Worm (Caenorhabditis elegans) whole organism, dauer: ENCODE results near the gene dlc-2.

Experiments used
- unc-62 ChIP-seq: sonication (generic microtip); optimal IDR thresholded peaks from 2 replicates; lab custom pipeline; 2017; ENCODE audit warnings: missing biosample characterization, missing genetic modification reagents, missing genetic modification characterization

dlc-2 gene

ce11 chrIV:12088898-12089297 lies 22.5 kb downstream of the dlc-2 start:
- no peak for TF ChIP-seq unc-62 (GFP tag; lab: Kevin White, UChicago)

DNA sequence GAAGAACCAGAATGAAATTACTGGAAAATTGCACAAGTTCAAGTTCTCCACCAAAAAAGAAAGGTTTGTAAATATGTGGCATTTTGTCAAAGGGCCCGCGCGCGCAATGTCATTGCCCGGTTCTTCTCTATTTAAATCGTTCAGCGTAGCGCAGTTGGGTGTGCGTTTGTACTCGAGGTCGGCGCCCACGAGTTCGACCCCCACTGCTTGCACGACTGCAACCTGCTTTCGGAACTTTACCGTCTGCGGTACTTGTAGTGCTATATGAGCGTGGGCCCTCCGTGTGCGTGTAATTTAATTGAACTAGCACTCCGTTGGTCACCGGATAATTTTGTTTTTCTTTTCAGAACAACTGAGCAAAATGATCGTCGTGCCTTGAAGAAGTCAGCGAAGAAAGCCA lies 24.9 kb downstream of the dlc-2 start:
- TF ChIP-seq unc-62 (GFP tag; lab: Kevin White, UChicago): no peak

DNA sequence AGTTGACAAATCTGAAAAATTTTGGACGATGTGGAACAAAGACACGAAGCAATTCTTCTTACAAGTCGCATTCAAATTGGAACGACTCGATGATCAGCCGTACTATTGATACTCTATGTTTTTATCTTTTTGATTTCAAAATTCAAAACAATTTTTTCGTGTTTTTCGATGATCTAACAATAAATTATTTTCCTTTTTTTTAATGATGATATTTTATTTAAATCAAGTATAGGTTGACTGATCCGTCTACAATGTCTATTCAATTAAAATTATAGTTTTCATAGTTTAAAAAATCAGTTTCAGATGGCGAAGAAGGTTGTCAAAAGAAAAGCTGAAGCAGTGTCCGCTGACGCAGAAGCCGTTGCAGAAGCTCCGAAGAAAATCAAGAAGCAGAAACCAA lies 26.3 kb downstream of the dlc-2 start, which contains the start of gene rbm-34:
rbm-34 (plus strand) TSS at position 301 of the 400 bp plus-strand sequence.
- TF ChIP-seq unc-62 (GFP tag; lab: Kevin White, UChicago): no peak

ce11 chrIV:12084587-12084986 lies 26.8 kb downstream of the dlc-2 start:
- no peak for TF ChIP-seq unc-62 (GFP tag; lab: Kevin White, UChicago)

DNA sequence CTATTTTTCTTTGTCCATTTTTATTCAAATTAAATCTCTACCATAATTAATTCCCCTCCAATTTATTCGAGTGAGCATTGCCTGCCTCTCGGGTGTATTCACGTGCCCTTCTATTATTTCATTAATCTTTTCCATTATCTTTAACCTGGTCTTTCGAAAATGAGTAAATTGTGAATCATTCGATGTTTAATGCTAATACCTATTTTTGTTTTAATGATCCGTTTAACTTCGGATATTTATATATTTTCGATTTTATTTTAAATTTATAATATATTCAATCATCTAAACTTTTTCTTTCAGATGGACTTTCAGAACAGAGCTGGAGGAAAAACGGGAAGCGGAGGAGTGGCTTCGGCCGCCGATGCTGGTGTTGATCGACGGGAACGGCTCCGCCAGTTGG lies 27.2 kb downstream of the dlc-2 start, which contains the start of gene repo-1:
repo-1 (plus strand) TSS at position 301 of the 400 bp plus-strand sequence.
- TF ChIP-seq unc-62 (GFP tag; lab: Kevin White, UChicago): no peak

DNA sequence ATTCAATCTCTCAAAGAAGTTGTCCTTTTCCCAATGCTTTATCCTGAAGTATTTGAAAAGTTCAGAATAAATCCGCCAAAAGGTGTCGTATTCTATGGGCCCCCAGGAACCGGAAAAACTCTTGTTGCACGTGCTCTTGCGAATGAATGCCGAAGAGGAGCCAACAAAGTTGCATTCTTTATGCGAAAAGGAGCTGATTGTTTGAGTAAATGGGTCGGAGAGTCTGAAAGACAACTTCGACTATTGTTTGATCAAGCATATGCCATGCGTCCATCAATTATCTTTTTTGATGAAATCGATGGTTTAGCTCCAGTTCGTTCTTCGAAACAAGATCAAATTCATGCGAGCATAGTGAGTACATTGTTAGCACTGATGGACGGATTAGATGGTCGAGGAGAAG lies 30.6 kb downstream of the dlc-2 start:
- TF ChIP-seq unc-62 (GFP tag; lab: Kevin White, UChicago): no peak

DNA sequence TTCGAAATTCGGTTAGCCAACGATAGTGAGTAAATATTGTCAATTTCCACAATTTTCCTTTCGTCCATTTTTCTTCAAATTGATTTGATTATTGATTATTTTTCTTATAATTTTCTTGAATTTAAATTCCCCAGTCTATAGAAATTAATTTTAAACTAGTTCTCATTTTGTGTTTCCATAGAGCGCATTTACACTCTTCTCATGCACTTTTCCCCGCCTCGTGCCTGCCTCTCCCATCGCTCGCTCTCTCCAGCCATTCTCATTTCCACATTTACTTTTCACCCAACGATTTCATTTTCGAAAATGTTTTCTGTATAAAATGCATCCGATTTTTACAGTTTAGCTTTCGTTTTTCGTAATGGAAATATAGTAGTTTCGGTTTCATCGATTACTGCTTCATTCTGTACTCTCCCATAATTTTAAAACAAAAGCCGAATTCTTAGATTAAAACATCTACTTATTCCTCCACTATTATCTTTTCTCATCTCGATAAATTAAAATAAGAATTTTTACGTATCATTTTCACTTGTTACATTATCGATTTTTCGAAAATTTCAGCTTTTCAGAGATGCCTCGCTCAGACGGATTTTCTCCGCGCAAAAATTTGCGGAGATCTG lies 32.4 kb downstream of the dlc-2 start, which contains the start of gene lex-1:
lex-1 (plus strand) TSS at position 567 of the 617 bp plus-strand sequence.
- TF ChIP-seq unc-62 (GFP tag; lab: Kevin White, UChicago): no peak

ce11 chrIV:12078112-12078812 lies 33.1 kb downstream of the dlc-2 start, which contains the start of gene tmed-1:
Gene tmed-1 (minus strand): TSS chrIV:12078162.
- TF ChIP-seq unc-62 (GFP tag; lab: Kevin White, UChicago): no peak

ce11 chrIV:12075497-12075896 lies 35.9 kb downstream of the dlc-2 start, which contains the start of gene K08E4.7:
Gene K08E4.7 (plus strand): TSS chrIV:12075797.
- TF ChIP-seq unc-62 (GFP tag; lab: Kevin White, UChicago): no peak

DNA sequence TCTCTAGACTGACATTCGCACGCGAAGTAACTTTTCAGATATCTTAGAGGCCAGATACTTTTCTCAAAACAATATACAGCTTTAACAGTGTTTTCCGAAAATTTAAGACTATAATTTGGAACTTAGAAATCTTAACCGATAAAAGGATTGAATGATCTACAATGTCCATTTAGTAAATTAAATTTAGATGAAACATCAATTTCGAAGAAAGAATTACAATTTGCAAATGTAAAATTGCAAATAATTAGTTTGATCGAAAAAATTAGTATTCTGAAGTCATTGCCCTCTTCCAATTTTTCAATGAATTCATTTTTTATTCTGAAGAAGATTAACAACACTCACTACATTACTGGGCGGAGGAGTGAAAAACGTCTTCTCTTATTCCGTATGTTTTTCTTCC lies 42.8 kb downstream of the dlc-2 start, which contains the start of gene bath-37:
bath-37 (plus strand) TSS at position 301 of the 400 bp plus-strand sequence.
- no peak for TF ChIP-seq unc-62 (GFP tag; lab: Kevin White, UChicago)

- no peak for TF ChIP-seq unc-62 (GFP tag; lab: Kevin White, UChicago)
These were observed 50.1 kb downstream of the dlc-2 start, which contains the start of gene K08E4.8 for ce11 chrIV:12061229-12061628. Gene K08E4.8 (minus strand): TSS chrIV:12061329.
